Fruit fly (Drosophila melanogaster) whole organism: Measurements from ENCODE around the gene mnb.

Experiments used
- Dll ChIP-seq: fragments of >200 bp; optimal IDR thresholded peaks from 2 replicates; lab custom pipeline; 2017
- EcR ChIP-seq, 2 experiments: fragments of >200 bp; optimal IDR thresholded peaks; 2 replicates each; lab custom pipeline; 2017; ENCODE audit warnings: missing biosample characterization in 2 of 2, missing genetic modification characterization in 2 of 2, missing genetic modification reagents in 2 of 2
- pan ChIP-seq: fragments of >200 bp; optimal IDR thresholded peaks from 2 replicates; lab custom pipeline; 2017
- psq ChIP-seq: fragments of >200 bp; optimal IDR thresholded peaks from 2 replicates; lab custom pipeline; 2017
- usp ChIP-seq: fragments of >200 bp; optimal IDR thresholded peaks from 2 replicates; lab custom pipeline; 2017; ENCODE audit warnings: missing biosample characterization, missing genetic modification characterization, mixed read lengths

DNA sequence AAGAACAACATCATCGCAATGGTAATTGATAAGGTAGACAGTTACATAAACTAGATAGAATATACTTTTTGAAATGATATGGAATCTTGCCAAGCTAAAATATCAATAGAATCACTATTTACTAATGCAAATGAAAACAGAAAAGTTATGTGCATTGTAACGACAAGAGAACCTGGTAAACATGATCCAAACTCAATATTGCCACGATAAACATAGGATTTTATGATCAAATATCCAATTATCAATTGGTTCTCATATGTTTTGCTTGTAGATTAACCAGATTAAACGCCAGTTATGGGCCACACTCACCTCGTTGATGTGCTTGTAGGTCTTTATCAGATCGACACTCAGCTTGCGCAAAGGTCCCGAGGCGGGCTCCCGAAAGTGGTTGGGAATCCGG is 14.7 kb downstream of the mnb start:
- TF ChIP-seq pan (lab: Kevin White, UChicago) (no peak), psq (lab: Kevin White, UChicago) (no peak), EcR (GFP tag; optimal IDR thresholded peaks at IDR 0.05; lab: Kevin White, UChicago) (no peak), Dll (lab: Kevin White, UChicago) (no peak), usp (GFP tag; lab: Kevin White, UChicago) (no peak)
